Worm (Caenorhabditis elegans) whole organism, dauer: ENCODE data around the gene max-2.
"Not testable (repeated sequence)": the region's sequence is repeated elsewhere in the genome, so short reads cannot be mapped to it uniquely, and the experiment has no call there.

Source experiments
- unc-62 ChIP-seq: sonication (generic microtip); optimal IDR thresholded peaks from 2 replicates; lab custom pipeline; 2017; ENCODE audit warnings: missing biosample characterization, missing genetic modification reagents, missing genetic modification characterization

Gene max-2

ce11 chrII:13025794-13026412, at the start of gene max-2:
TSS of gene max-2 (minus strand) at chrII:13025844.
- no peak for TF ChIP-seq unc-62 (GFP tag; lab: Kevin White, UChicago)

ce11 chrII:13073742-13074141, 48.1 kb upstream of the max-2 start:
- TF ChIP-seq unc-62 (GFP tag; lab: Kevin White, UChicago), result no peak

DNA sequence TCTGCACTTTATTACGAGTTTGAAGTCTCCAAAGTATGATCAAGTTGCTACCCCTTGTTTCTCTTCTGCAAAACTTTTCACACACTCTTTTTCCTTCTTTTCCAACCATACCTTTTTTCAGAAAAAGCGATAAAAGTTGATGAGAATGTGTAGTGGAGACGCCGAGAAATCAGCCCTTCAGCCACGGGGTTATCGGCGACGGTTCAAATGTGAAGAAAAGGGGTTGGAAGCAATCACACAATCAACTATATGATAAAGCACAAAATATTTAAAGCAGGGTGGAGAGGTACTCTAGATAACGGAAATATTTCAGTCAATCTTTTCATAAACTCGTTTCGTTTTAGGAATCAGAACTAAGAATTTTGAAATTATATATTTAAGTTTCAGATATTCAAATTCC, 47.5 kb upstream of the max-2 start, which contains the start of gene F42G4.5:
Gene F42G4.5, plus strand, starts transcription at position 379 of the 400 bp plus-strand sequence.
- TF ChIP-seq unc-62 (GFP tag; lab: Kevin White, UChicago), result no peak

ce11 chrII:13066777-13067290, 41.2 kb upstream of the max-2 start:
- no peak for TF ChIP-seq unc-62 (GFP tag; lab: Kevin White, UChicago)

ce11 chrII:13065251-13065650, 39.6 kb upstream of the max-2 start:
- no peak for TF ChIP-seq unc-62 (GFP tag; lab: Kevin White, UChicago)

- no peak for TF ChIP-seq unc-62 (GFP tag; lab: Kevin White, UChicago)
Measured at ce11 chrII:13059196-13059595, 33.6 kb upstream of the max-2 start.

DNA sequence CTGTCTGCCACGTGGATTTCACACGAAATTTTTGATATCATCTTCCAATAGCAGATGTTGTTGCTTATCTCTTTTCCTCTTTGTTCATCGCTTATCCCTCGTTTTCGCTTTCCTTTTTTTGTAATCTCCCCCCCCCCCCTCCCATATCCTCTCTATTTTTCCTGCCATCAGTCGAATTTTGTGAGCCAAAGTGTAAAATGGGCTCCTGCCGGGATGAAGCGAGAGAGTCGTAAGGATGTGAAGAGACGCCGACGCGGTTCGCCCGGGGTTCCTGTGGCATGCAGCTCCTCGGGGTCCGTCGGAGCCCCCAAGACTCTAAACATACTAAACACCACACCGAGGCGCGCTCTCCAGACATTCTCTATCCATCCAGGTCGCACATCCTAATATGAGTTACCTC, 30.9 kb upstream of the max-2 start, which contains the start of gene zyx-1:
Gene zyx-1, plus strand, starts transcription at position 331 of the 400 bp plus-strand sequence.
- TF ChIP-seq unc-62 (GFP tag; lab: Kevin White, UChicago), result no peak

DNA sequence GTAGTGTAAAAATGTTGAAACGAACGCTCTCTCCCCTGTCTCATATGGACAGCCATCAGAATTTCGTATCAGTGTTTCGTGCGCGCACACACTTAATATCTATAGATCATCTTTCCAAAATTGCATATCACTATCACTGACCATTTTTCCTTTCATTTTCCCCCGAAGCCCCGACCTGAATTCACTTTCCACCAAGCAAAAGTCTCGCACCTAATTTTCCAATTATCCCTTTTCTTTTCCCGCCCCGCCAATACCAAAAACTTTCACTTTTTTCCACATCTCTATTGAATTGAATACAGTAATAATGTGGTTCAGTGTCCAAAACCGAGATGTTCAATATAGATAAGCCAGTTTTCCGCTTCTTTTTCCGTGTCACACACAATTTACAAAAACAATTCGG, 27.8 kb upstream of the max-2 start:
- no peak for TF ChIP-seq unc-62 (GFP tag; lab: Kevin White, UChicago)

DNA sequence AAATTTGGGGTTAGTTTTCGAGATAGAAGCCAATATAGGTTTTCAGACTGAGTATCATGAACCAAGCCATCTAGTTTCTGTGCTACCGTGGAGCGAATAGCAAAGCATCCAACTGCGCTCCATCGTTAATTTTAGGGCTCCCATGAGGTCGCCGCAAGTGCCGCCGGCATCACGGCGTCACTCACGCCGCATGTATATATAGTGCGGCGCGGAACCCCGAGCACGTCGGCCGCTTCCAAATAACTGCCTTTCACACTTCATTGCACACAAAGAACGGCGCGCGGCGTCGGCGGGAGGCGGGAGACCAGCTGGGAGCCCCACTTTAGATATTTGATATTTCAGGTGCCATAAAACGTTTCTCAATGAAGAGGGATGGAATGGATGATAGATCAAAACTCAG, 24.4 kb upstream of the max-2 start:
- TF ChIP-seq unc-62 (GFP tag; lab: Kevin White, UChicago), result no peak

- not testable (repeated sequence) for TF ChIP-seq unc-62 (GFP tag; lab: Kevin White, UChicago)
Measured at ce11 chrII:13047609-13048008, 22.0 kb upstream of the max-2 start, which contains the start of gene F42G4.2. TSS of gene F42G4.2 (plus strand) at chrII:13047909.

DNA sequence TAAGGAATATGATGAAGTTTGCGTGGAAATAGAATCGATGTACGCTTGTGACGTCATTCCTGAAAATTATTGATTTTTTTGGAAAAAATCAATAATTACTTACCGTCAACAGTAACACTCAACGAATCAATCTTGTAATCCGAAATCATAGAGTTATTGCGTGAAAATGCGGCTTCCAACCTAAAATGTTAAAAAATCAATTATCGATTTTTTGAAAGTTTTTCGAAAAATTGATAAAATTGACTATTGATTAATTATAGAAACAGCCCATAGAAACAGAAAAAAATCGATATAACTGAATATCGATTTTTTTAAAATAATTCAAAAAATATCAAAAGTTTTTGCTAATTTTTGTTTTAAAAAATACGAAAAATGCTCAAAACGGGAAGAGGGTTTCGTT, 21.5 kb upstream of the max-2 start, which contains the start of gene F42G4.7:
Gene F42G4.7, minus strand, starts transcription at position 185 of the 400 bp plus-strand sequence.
- not testable (repeated sequence) for TF ChIP-seq unc-62 (GFP tag; lab: Kevin White, UChicago)

- TF ChIP-seq unc-62 (GFP tag; lab: Kevin White, UChicago), result not testable (repeated sequence)
Measured at ce11 chrII:13043433-13044054, 17.9 kb upstream of the max-2 start, which contains the start of gene puf-6. TSS of gene puf-6 (minus strand) at chrII:13043445.

DNA sequence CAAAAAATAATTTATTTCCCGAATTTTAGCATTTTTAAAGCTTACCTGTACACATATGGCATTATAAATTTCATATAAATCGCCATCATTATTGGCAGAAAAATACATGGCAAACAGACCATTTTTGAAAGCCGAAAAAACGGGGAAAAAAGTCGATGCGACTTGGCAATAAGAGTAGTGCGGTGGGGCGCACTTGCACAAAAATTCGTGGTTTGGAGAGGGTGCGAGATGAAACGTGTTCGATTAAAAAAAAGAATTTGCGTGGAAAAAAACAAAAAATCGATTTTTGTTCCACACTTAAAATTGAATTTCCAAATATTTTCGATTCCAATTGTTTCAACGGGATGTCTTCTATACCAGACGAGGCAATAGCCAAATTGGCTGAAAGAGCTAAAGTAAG, 11.1 kb upstream of the max-2 start, which contains the start of gene F18A11.3:
Gene F18A11.3, minus strand, starts transcription at position 125 of the 400 bp plus-strand sequence.
- no peak for TF ChIP-seq unc-62 (GFP tag; lab: Kevin White, UChicago)

DNA sequence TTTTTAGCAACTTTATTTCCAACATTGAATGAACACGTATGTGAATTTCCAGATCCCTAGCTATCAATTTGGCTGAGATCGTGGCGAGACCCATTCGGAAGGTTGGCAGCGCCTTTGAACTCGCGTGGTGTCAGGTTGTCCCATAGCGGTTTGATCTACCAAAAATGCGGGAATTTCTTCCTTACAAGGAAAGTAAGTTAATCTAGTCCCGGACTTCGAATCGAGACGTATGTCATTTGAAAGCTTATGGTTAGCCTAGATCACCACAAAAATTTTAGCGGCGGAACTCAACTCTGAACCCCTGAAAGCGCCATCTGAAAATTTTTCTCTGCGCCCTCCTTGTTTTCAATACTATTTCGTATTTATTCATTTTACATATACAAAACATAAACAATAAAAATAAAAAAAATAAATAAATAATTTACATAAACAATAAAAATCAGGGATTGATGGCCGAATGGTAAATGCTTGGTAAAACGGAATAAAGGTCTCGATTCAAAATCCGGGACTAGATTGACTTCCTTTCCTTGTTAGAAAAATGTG, 6.1 kb upstream of the max-2 start, which contains the start of gene F18A11.2:
Gene F18A11.2, plus strand, starts transcription at position 51 of the 543 bp plus-strand sequence.
- not testable (repeated sequence) for TF ChIP-seq unc-62 (GFP tag; lab: Kevin White, UChicago)

DNA sequence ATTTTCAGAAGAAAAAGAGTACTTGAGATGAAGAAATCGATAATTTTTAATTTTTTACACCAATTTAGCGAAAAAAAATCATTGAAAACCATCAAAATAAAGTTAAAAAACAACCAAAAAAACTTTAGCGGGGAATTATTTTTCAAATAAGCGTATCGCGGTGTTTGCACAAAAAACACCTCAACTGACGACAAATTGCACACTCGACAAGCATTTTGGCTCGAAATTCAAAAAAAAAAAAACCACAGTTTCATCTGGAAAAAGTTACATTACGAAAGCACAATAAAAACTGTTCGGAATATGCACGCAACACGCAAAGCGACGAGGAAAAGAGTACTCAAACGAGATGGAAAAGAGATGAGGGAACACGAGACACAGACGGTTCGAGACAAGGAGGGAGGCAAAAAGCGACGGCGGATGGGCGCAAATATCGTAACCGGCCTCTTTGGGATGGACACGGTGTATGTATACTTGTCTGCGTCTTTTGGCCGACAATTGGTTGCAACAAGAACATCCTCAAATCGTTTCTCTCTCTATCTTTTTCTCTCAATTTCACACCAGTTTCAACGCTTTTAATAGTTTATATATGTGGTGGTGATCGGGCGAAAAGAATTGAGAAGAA, 5.0 kb upstream of the max-2 start:
- no peak for TF ChIP-seq unc-62 (GFP tag; lab: Kevin White, UChicago)
